Worm (Caenorhabditis elegans) whole organism, L3 larva: ENCODE data around the gene srh-257.

Experiments used
- nhr-12 ChIP-seq: fragments of 150-350 bp; optimal IDR thresholded peaks from 2 replicates; lab custom pipeline; 2014; ENCODE audit warnings: missing biosample characterization, missing genetic modification characterization
- ztf-11 ChIP-seq: fragments of 150-350 bp; optimal IDR thresholded peaks from 2 replicates; lab custom pipeline; 2014; ENCODE audit warnings: missing biosample characterization, missing genetic modification characterization

DNA sequence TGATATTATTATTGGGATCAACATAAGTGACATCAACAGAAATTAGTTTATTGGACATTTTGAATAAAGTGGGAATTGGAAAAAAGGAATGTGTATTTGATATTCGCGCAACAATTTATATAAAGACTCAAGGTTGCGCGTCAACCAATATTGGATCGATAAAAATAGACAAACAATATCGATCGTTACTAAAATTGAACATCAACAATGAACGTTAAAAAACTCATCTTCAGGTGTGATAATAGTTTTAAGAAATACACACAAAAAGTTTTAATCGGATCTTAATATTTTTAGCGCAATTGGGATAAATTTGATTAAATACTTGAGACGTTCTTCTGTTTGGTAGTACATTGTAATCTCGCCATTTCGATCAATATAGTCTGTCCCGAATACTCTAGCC, 16.6 kb downstream of the srh-257 start, which contains the start of gene fbxa-104:
- no peak for TF ChIP-seq ztf-11 (tag; lab: Kevin White, UChicago)
- no peak for TF ChIP-seq nhr-12
